Fruit fly (Drosophila melanogaster): ENCODE results near the gene TfIIA-L.
A peak's percentile ranks its signal among the peaks of the same experiment; 100 is the strongest.

TfIIA-L gene

dm6 chr3R:27226080-27226648 is 24.7 kb upstream of the TfIIA-L start:
- TF ChIP-seq Ets98B (GFP tag; IDR thresholded peaks at IDR 0.05) = no peak
- TF ChIP-seq CG13204 (GFP tag; optimal IDR thresholded peaks at IDR 0.05) = peak; percentile 16
- TF ChIP-seq EcR (GFP tag; optimal IDR thresholded peaks at IDR 0.05) = peak; percentile 41
- no peak for TF ChIP-seq CG17806 (tag; optimal IDR thresholded peaks at IDR 0.05)
- no peak for TF ChIP-seq CG34367 (tag; optimal IDR thresholded peaks at IDR 0.05)

- TF ChIP-seq CG17806 (tag; optimal IDR thresholded peaks at IDR 0.05) (no peak), CG10348 (GFP tag; IDR thresholded peaks at IDR 0.05) (no peak), Snoo (tag; optimal IDR thresholded peaks at IDR 0.05) (no peak), Ets98B (GFP tag; IDR thresholded peaks at IDR 0.05) (peak; percentile 40; the same call in 1 of the 2 replicates), CG12605 (GFP tag; IDR thresholded peaks at IDR 0.05) (no peak), Pif1A (GFP tag; optimal IDR thresholded peaks at IDR 0.05) (no peak), CG8159 (tag; optimal IDR thresholded peaks at IDR 0.05) (no peak), CG14655 (GFP tag; optimal IDR thresholded peaks at IDR 0.05) (no peak), D1 (tag; optimal IDR thresholded peaks at IDR 0.05) (no peak), CG9948 (tag; optimal IDR thresholded peaks at IDR 0.05) (no peak), CG4496 (GFP tag; IDR thresholded peaks at IDR 0.05) (peak; percentile 67; the same call in 2 of the 3 replicates), CG13204 (GFP tag; optimal IDR thresholded peaks at IDR 0.05) (no peak), CG15710 (tag; optimal IDR thresholded peaks at IDR 0.05) (no peak)
Measured at dm6 chr3R:27228342-27228741, 22.6 kb upstream of the TfIIA-L start, which contains the start of gene CG42813. Gene CG42813, minus strand, starts transcription at chr3R:27228561.

DNA sequence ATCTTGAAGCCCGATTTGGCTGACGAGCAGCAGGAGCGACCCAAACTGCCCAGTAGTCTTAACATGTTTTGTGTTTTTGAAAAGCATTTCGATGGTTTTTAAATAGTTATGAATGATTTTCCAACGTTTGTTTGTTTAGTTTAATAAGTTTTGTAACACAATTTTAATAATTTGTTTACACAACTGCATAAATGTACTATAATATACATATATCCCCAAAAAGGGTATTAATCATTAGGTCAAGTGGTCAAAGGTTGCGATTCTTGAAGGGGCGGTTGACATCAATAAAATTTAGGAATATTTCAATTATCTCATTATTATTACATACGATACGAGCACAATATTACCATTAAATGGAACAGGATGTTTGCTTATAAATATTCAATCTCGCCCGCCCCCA is 21.5 kb upstream of the TfIIA-L start, which contains the start of gene CG42814:
CG42814 (minus strand) TSS at position 101 of the 400 bp plus-strand sequence.
- TF ChIP-seq CG13204 (GFP tag; optimal IDR thresholded peaks at IDR 0.05) (no peak), CG34367 (tag; optimal IDR thresholded peaks at IDR 0.05) (no peak), CG9948 (tag; optimal IDR thresholded peaks at IDR 0.05) (no peak), CG17806 (tag; optimal IDR thresholded peaks at IDR 0.05) (no peak), CG10348 (GFP tag; IDR thresholded peaks at IDR 0.05) (no peak)

DNA sequence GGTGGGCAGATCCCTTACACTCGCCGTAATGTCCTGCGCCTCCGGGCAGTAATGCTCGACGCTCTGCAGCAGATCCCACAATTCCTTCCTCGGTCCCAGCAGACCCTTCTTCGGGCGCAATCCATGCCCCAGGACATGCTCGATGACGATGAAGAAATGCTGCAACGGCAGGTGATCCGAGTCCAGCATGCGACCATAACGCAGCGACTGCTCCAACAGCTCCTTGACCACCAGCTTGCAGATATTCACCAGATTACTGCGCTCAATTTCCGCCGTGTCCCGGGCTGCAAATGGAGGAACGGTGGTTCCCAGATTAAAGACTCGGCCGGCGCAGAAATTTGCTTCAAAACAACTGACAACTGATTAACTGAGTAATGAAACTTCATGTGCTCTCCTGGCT is 17.5 kb upstream of the TfIIA-L start, which contains the start of gene CG31068:
CG31068 (plus strand) TSS at position 301 of the 400 bp plus-strand sequence.
- no peak for TF ChIP-seq CG14655 (GFP tag; optimal IDR thresholded peaks at IDR 0.05)
- TF ChIP-seq CG13204 (GFP tag; optimal IDR thresholded peaks at IDR 0.05) = no peak
- TF ChIP-seq Pif1A (GFP tag; optimal IDR thresholded peaks at IDR 0.05) = no peak
- TF ChIP-seq CG32121 (GFP tag; IDR thresholded peaks at IDR 0.05) = no peak
- no peak for TF ChIP-seq CG4496 (GFP tag; IDR thresholded peaks at IDR 0.05)
- no peak for TF ChIP-seq Ets98B (GFP tag; IDR thresholded peaks at IDR 0.05)
- no peak for TF ChIP-seq CG17806 (tag; optimal IDR thresholded peaks at IDR 0.05)
- TF ChIP-seq D1 (tag; optimal IDR thresholded peaks at IDR 0.05) = no peak
- TF ChIP-seq EcR (GFP tag; optimal IDR thresholded peaks at IDR 0.05) = no peak
- TF ChIP-seq CG15710 (tag; optimal IDR thresholded peaks at IDR 0.05) = no peak
- TF ChIP-seq CG10348 (GFP tag; IDR thresholded peaks at IDR 0.05) = no peak
- no peak for TF ChIP-seq gl (tag; optimal IDR thresholded peaks at IDR 0.05)
- TF ChIP-seq CG12605 (GFP tag; IDR thresholded peaks at IDR 0.05) = no peak
- no peak for TF ChIP-seq CG34367 (tag; optimal IDR thresholded peaks at IDR 0.05)
- no peak for TF ChIP-seq CG8301 (tag; optimal IDR thresholded peaks at IDR 0.05)
- no peak for TF ChIP-seq rn (GFP tag; IDR thresholded peaks at IDR 0.05)

- TF ChIP-seq CG32121 (GFP tag; IDR thresholded peaks at IDR 0.05) (no peak), Pif1A (GFP tag; optimal IDR thresholded peaks at IDR 0.05) (no peak), CG15710 (tag; optimal IDR thresholded peaks at IDR 0.05) (no peak), Ets98B (GFP tag; IDR thresholded peaks at IDR 0.05) (no peak), CG13204 (GFP tag; optimal IDR thresholded peaks at IDR 0.05) (no peak), D1 (tag; optimal IDR thresholded peaks at IDR 0.05) (no peak), CG8301 (tag; optimal IDR thresholded peaks at IDR 0.05) (no peak), Pif1B (GFP tag; optimal IDR thresholded peaks at IDR 0.05) (no peak), CG14655 (GFP tag; optimal IDR thresholded peaks at IDR 0.05) (no peak), fd96Ca (GFP tag; IDR thresholded peaks at IDR 0.05) (no peak), CG17806 (tag; optimal IDR thresholded peaks at IDR 0.05) (no peak), EcR (GFP tag; optimal IDR thresholded peaks at IDR 0.05) (no peak), Snoo (tag; optimal IDR thresholded peaks at IDR 0.05) (no peak), gl (tag; optimal IDR thresholded peaks at IDR 0.05) (no peak), CG4496 (GFP tag; IDR thresholded peaks at IDR 0.05) (no peak)
Measured at dm6 chr3R:27237980-27238379, 12.9 kb upstream of the TfIIA-L start.

dm6 chr3R:27238438-27239301 is 12.2 kb upstream of the TfIIA-L start, which contains the start of the genes CG31064 and PolA2:
Gene CG31064, minus strand, starts transcription at chr3R:27239085.
Gene PolA2, plus strand, starts transcription at chr3R:27239163.
- TF ChIP-seq CG12605 (GFP tag; IDR thresholded peaks at IDR 0.05) (0 out of 2 replicates have a peak, but pooled peaks have one; percentile 6), CG4496 (GFP tag; IDR thresholded peaks at IDR 0.05) (0 out of 3 replicates have a peak, but pooled peaks have one; percentile 15), CG15710 (tag; optimal IDR thresholded peaks at IDR 0.05) (no peak)

Data from whole organism, pupa.